Worm (Caenorhabditis elegans): ENCODE measurements around the gene srlf-27.

Gene srlf-27

ce11 chrIV:14658054-14658631 lies 20.6 kb downstream of the srlf-27 start, which contains the start of gene anoh-2:
Gene anoh-2, plus strand, starts transcription at chrIV:14658308.
- TF ChIP-seq mep-1 (tag; optimal IDR thresholded peaks at IDR 0.05) (no peak), nhr-28 (tag; optimal IDR thresholded peaks at IDR 0.05) (no peak), pha-4 (tag; optimal IDR thresholded peaks at IDR 0.05) (no peak), snpc-4 (tag; optimal IDR thresholded peaks at IDR 0.05) (no peak), sptf-1 (tag; optimal IDR thresholded peaks at IDR 0.05) (no peak), bed-3 (GFP tag; optimal IDR thresholded peaks at IDR 0.05) (no peak), blmp-1 (tag; optimal IDR thresholded peaks at IDR 0.05) (no peak), lin-13 (tag; optimal IDR thresholded peaks at IDR 0.05) (no peak), flh-1 (GFP tag; optimal IDR thresholded peaks at IDR 0.05) (no peak), ham-2 (GFP tag; optimal IDR thresholded peaks at IDR 0.05) (no peak), elt-3 (tag; optimal IDR thresholded peaks at IDR 0.05) (no peak), mab-5 (tag; optimal IDR thresholded peaks at IDR 0.05) (no peak), ceh-43 (GFP tag; optimal IDR thresholded peaks at IDR 0.05) (no peak), sem-2 (GFP tag; optimal IDR thresholded peaks at IDR 0.05) (no peak), nhr-76 (tag; optimal IDR thresholded peaks at IDR 0.05) (no peak), elt-1 (tag; optimal IDR thresholded peaks at IDR 0.05; ENCODE audit: borderline replicate concordance, insufficient read depth) (no peak), nhr-237 (tag; optimal IDR thresholded peaks at IDR 0.05) (no peak), nhr-12 (tag; optimal IDR thresholded peaks at IDR 0.05) (no peak), lin-32 (GFP tag; optimal IDR thresholded peaks at IDR 0.05) (no peak)

- TF ChIP-seq lin-32 (GFP tag; optimal IDR thresholded peaks at IDR 0.05) (no peak), unc-39 (tag; optimal IDR thresholded peaks at IDR 0.05) (no peak), tbx-8 (GFP tag; optimal IDR thresholded peaks at IDR 0.05) (no peak), cnd-1 (tag; optimal IDR thresholded peaks at IDR 0.05) (no peak), lsy-2 (tag; optimal IDR thresholded peaks at IDR 0.05) (no peak)
These were observed 21.4 kb downstream of the srlf-27 start for ce11 chrIV:14658927-14659326.

ce11 chrIV:14661370-14661769 lies 23.9 kb downstream of the srlf-27 start:
- TF ChIP-seq nhr-2 (tag; optimal IDR thresholded peaks at IDR 0.05) (no peak), ces-1 (GFP tag; optimal IDR thresholded peaks at IDR 0.05) (peak; percentile 61)

- TF ChIP-seq unc-120 (tag; optimal IDR thresholded peaks at IDR 0.05; ENCODE audit: poor library complexity, severe bottlenecking) (no peak), M03D4.4 (tag; optimal IDR thresholded peaks at IDR 0.05) (no peak), elt-1 (tag; optimal IDR thresholded peaks at IDR 0.05; ENCODE audit: borderline replicate concordance, insufficient read depth) (peak; percentile 32), nhr-28 (tag; optimal IDR thresholded peaks at IDR 0.05) (no peak), unc-62 (GFP tag; optimal IDR thresholded peaks at IDR 0.05) (no peak), sem-2 (GFP tag; optimal IDR thresholded peaks at IDR 0.05) (no peak)
These were observed 38.3 kb downstream of the srlf-27 start for ce11 chrIV:14675789-14676188.

ce11 chrIV:14677095-14677633 lies 39.7 kb downstream of the srlf-27 start, which contains the start of gene Y57G11C.31:
Gene Y57G11C.31, plus strand, starts transcription at chrIV:14677370.
- no peak for TF ChIP-seq mep-1 (tag; optimal IDR thresholded peaks at IDR 0.05)
- TF ChIP-seq sem-2 (GFP tag; optimal IDR thresholded peaks at IDR 0.05), result no peak
- no peak for TF ChIP-seq nhr-2 (tag; optimal IDR thresholded peaks at IDR 0.05)
- TF ChIP-seq elt-1 (tag; optimal IDR thresholded peaks at IDR 0.05; ENCODE audit: borderline replicate concordance, insufficient read depth), result no peak
- TF ChIP-seq nhr-76 (tag; optimal IDR thresholded peaks at IDR 0.05), result no peak
- TF ChIP-seq hlh-1 (tag; optimal IDR thresholded peaks at IDR 0.05), result no peak
- no peak for TF ChIP-seq blmp-1 (tag; optimal IDR thresholded peaks at IDR 0.05)
- TF ChIP-seq sptf-1 (tag; optimal IDR thresholded peaks at IDR 0.05), result no peak
- no peak for TF ChIP-seq mls-2 (tag; optimal IDR thresholded peaks at IDR 0.05)
- TF ChIP-seq nhr-237 (tag; optimal IDR thresholded peaks at IDR 0.05), result no peak
- no peak for TF ChIP-seq cnd-1 (tag; optimal IDR thresholded peaks at IDR 0.05)
- no peak for TF ChIP-seq nhr-12 (tag; optimal IDR thresholded peaks at IDR 0.05)
- TF ChIP-seq zip-8 (tag; optimal IDR thresholded peaks at IDR 0.05), result no peak
- TF ChIP-seq drap-1 (GFP tag; optimal IDR thresholded peaks at IDR 0.05), result no peak

Measured in whole organism, mixed stage, embryonic.